Worm (Caenorhabditis elegans) whole organism, L3 larva: ENCODE data around the gene spn-4.

ENCODE experiments used
- R02D3.7 ChIP-seq: fragments of 150-350 bp; optimal IDR thresholded peaks from 2 replicates; lab custom pipeline; 2014; ENCODE audit warnings: missing biosample characterization, missing genetic modification characterization
- ceh-16 ChIP-seq: sonication (generic microtip); optimal IDR thresholded peaks from 2 replicates; lab custom pipeline; 2017; ENCODE audit warnings: missing biosample characterization, missing genetic modification characterization
- ceh-28 ChIP-seq: fragments of 150-350 bp; optimal IDR thresholded peaks from 2 replicates; lab custom pipeline; 2014; ENCODE audit warnings: missing biosample characterization, missing genetic modification reagents, missing genetic modification characterization
- ceh-82 ChIP-seq: fragments of 150-350 bp; optimal IDR thresholded peaks from 2 replicates; lab custom pipeline; 2014; ENCODE audit warnings: missing biosample characterization, missing genetic modification characterization
- ceh-9 ChIP-seq: sonication (generic microtip); optimal IDR thresholded peaks from 2 replicates; lab custom pipeline; 2018; ENCODE audit warnings: missing biosample characterization, missing genetic modification characterization
- egl-27 ChIP-seq: sonication (generic microtip); optimal IDR thresholded peaks from 4 replicates; lab custom pipeline; 2017; ENCODE audit warnings: missing biosample characterization, missing genetic modification reagents, missing genetic modification characterization
- elt-1 ChIP-seq: fragments of 150-350 bp; optimal IDR thresholded peaks from 2 replicates; lab custom pipeline; 2014; ENCODE audit warnings: missing biosample characterization, missing genetic modification characterization
- elt-2 ChIP-seq: sonication (generic microtip); optimal IDR thresholded peaks from 2 replicates; lab custom pipeline; 2016; ENCODE audit warnings: missing genetic modification reagents, mild to moderate bottlenecking, missing genetic modification characterization, missing compliant biosample characterization
- elt-3 ChIP-seq, 3 experiments: fragments of 150-350 bp in 1 of 3; sonication (generic microtip) in 2 of 3; optimal IDR thresholded peaks; 2 replicates in 2 of 3; 4 replicates in 1 of 3; lab custom pipeline; 2014 to 2017; ENCODE audit warnings: missing biosample characterization in 3 of 3, missing genetic modification characterization in 3 of 3
- fkh-10 ChIP-seq: sonication (generic microtip); optimal IDR thresholded peaks from 2 replicates; lab custom pipeline; 2017; ENCODE audit warnings: missing biosample characterization, missing genetic modification reagents, missing genetic modification characterization
- fkh-2 ChIP-seq: fragments of 150-350 bp; optimal IDR thresholded peaks from 2 replicates; lab custom pipeline; 2014; ENCODE audit warnings: missing biosample characterization, missing genetic modification reagents, missing genetic modification characterization
- fos-1 ChIP-seq: fragments of 150-350 bp; optimal IDR thresholded peaks from 2 replicates; lab custom pipeline; 2014; ENCODE audit warnings: missing biosample characterization, missing genetic modification characterization
- jun-1 ChIP-seq: fragments of 150-350 bp; optimal IDR thresholded peaks from 2 replicates; lab custom pipeline; 2014; ENCODE audit warnings: missing biosample characterization, missing genetic modification reagents, missing genetic modification characterization
- lsy-12 ChIP-seq: sonication (generic microtip); optimal IDR thresholded peaks from 2 replicates; lab custom pipeline; 2016; ENCODE audit warnings: mild to moderate bottlenecking, missing genetic modification characterization, missing compliant biosample characterization
- mdl-1 ChIP-seq: fragments of 150-350 bp; optimal IDR thresholded peaks from 2 replicates; lab custom pipeline; 2014; ENCODE audit warnings: missing biosample characterization, missing genetic modification characterization
- nfya-1 ChIP-seq: sonication (generic microtip); optimal IDR thresholded peaks from 2 replicates; lab custom pipeline; 2017; ENCODE audit warnings: missing genetic modification characterization, mild to moderate bottlenecking, missing compliant biosample characterization, antibody characterized with exemption, moderate library complexity; ENCODE audit not compliant: insufficient read depth
- nhr-11 ChIP-seq: fragments of 150-350 bp; optimal IDR thresholded peaks from 2 replicates; lab custom pipeline; 2014; ENCODE audit warnings: missing biosample characterization, missing genetic modification characterization
- nhr-23 ChIP-seq: fragments of 150-350 bp; optimal IDR thresholded peaks from 2 replicates; lab custom pipeline; 2014; ENCODE audit warnings: missing biosample characterization, missing genetic modification reagents, missing genetic modification characterization
- nhr-237 ChIP-seq: fragments of 150-350 bp; optimal IDR thresholded peaks from 2 replicates; lab custom pipeline; 2014; ENCODE audit warnings: missing biosample characterization, missing genetic modification characterization
- nhr-25 ChIP-seq: sonication (generic microtip); optimal IDR thresholded peaks from 2 replicates; lab custom pipeline; 2017; ENCODE audit warnings: missing biosample characterization, missing genetic modification characterization
- nhr-28 ChIP-seq: fragments of 150-350 bp; optimal IDR thresholded peaks from 2 replicates; lab custom pipeline; 2014; ENCODE audit warnings: missing biosample characterization, missing genetic modification characterization
- nhr-43 ChIP-seq: sonication (generic microtip); optimal IDR thresholded peaks from 2 replicates; lab custom pipeline; 2016; ENCODE audit warnings: mild to moderate bottlenecking, missing genetic modification characterization, missing compliant biosample characterization; ENCODE audit not compliant: poor library complexity, severe bottlenecking
- nhr-67 ChIP-seq: fragments of 150-350 bp; optimal IDR thresholded peaks from 2 replicates; lab custom pipeline; 2014; ENCODE audit warnings: missing biosample characterization, missing genetic modification characterization
- nhr-76 ChIP-seq: fragments of 150-350 bp; sonication (generic microtip); optimal IDR thresholded peaks from 5 replicates; lab custom pipeline; 2014; ENCODE audit warnings: missing biosample characterization, missing genetic modification characterization
- nhr-77 ChIP-seq: fragments of 150-350 bp; optimal IDR thresholded peaks from 2 replicates; lab custom pipeline; 2014; ENCODE audit warnings: missing biosample characterization, missing genetic modification characterization
- pha-4 ChIP-seq: fragments of 150-350 bp; optimal IDR thresholded peaks from 2 replicates; lab custom pipeline; 2014; ENCODE audit warnings: missing biosample characterization, missing genetic modification reagents, missing genetic modification characterization
- skn-1 ChIP-seq: fragments of 150-350 bp; optimal IDR thresholded peaks from 2 replicates; lab custom pipeline; 2014; ENCODE audit warnings: missing biosample characterization, missing genetic modification characterization
- snpc-4 ChIP-seq: fragments of 150-350 bp; optimal IDR thresholded peaks from 2 replicates; lab custom pipeline; 2014; ENCODE audit warnings: missing biosample characterization, missing genetic modification characterization
- tbx-2 ChIP-seq: sonication (generic microtip); optimal IDR thresholded peaks from 2 replicates; lab custom pipeline; 2016; ENCODE audit warnings: mild to moderate bottlenecking, missing genetic modification characterization, missing compliant biosample characterization
- unc-39 ChIP-seq: sonication (generic microtip); optimal IDR thresholded peaks from 4 replicates; lab custom pipeline; 2017; ENCODE audit warnings: missing biosample characterization, missing genetic modification characterization
- zag-1 ChIP-seq: fragments of 150-350 bp; optimal IDR thresholded peaks from 2 replicates; lab custom pipeline; 2014; ENCODE audit warnings: missing biosample characterization, missing genetic modification characterization
- ztf-11 ChIP-seq: fragments of 150-350 bp; optimal IDR thresholded peaks from 2 replicates; lab custom pipeline; 2014; ENCODE audit warnings: missing biosample characterization, missing genetic modification characterization
- ztf-4 ChIP-seq: fragments of 150-350 bp; optimal IDR thresholded peaks from 2 replicates; lab custom pipeline; 2014; ENCODE audit warnings: missing biosample characterization, missing genetic modification characterization

The spn-4 gene

DNA sequence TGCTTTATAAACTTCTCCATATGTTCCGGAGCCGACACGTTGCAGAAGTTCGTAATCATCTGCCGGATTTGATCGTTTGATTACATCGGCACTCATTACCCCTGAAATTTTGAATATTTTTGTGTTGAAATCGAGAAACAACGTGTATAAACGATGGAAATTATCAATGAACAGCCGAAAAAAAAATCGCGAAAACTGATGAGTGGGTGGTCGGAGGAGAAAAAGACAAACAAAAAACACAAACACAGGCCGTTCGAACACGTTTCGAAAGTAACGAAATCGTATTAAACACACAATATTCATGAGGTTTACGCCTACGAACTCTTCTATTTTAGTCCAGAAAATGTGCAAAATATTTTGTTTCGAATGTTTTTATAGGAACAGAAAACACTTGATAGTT lies 7.9 kb upstream of the spn-4 start, which contains the start of gene gck-2:
gck-2 (minus strand) TSS at position 101 of the 400 bp plus-strand sequence.
- TF ChIP-seq fkh-10 (no peak), tbx-2 (tag; lab: Kevin White, UChicago) (no peak), nhr-25 (tag; lab: Kevin White, UChicago) (no peak), pha-4 (tag; lab: Kevin White, UChicago) (no peak), elt-2 (tag; lab: Kevin White, UChicago) (no peak), ceh-16 (tag; lab: Kevin White, UChicago) (no peak), egl-27 (tag; lab: Kevin White, UChicago) (no peak), nhr-237 (tag; lab: Kevin White, UChicago) (no peak), fkh-2 (tag; lab: Kevin White, UChicago) (no peak), lsy-12 (no peak), elt-1 (tag; lab: Kevin White, UChicago) (no peak), fos-1 (no peak), ztf-11 (no peak)

DNA sequence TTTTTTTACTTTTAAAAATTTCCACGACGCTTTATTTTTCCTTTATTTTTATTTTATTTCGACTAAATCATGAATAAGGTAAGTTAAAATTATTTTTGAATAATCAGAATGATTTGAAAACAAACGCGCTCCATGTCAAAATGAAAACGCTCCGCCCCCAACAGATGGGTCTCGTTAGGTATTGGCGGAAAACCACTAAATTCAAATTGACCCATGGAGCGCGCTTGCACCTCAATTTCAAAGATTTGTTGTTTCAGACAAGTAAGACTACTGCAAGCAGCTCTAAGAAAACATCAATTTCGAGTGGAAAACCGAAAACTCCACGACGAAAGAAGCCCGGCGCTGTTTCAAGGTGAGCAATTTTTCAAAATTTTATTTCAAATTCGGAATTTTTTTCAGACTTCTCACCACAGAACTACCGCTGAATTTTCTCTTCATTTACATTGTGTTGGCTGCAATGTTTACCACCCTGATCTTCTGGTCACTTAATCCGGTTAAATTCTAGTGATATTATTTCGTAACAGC lies 3.3 kb upstream of the spn-4 start, which contains the start of gene ZC404.2:
ZC404.2 (plus strand) TSS at position 47 of the 525 bp plus-strand sequence.
- TF ChIP-seq nhr-28 (no peak), skn-1 (tag; lab: Kevin White, UChicago) (no peak), mdl-1 (tag; lab: Kevin White, UChicago) (no peak), nhr-76 (tag; lab: Kevin White, UChicago) (no peak), pha-4 (tag; lab: Kevin White, UChicago) (no peak), ztf-4 (no peak), jun-1 (tag; lab: Kevin White, UChicago) (no peak), unc-39 (tag; lab: Kevin White, UChicago) (no peak), nhr-11 (tag; lab: Kevin White, UChicago) (no peak), fkh-10 (no peak), lsy-12 (no peak), nhr-23 (tag; lab: Kevin White, UChicago) (no peak), nhr-67 (tag; lab: Kevin White, UChicago) (no peak), ceh-28 (no peak), zag-1 (tag; lab: Kevin White, UChicago) (no peak), ceh-16 (tag; lab: Kevin White, UChicago) (no peak), fos-1 (no peak), nhr-237 (tag; lab: Kevin White, UChicago) (no peak)
- TF ChIP-seq, all 47 proteins: peak for 0

DNA sequence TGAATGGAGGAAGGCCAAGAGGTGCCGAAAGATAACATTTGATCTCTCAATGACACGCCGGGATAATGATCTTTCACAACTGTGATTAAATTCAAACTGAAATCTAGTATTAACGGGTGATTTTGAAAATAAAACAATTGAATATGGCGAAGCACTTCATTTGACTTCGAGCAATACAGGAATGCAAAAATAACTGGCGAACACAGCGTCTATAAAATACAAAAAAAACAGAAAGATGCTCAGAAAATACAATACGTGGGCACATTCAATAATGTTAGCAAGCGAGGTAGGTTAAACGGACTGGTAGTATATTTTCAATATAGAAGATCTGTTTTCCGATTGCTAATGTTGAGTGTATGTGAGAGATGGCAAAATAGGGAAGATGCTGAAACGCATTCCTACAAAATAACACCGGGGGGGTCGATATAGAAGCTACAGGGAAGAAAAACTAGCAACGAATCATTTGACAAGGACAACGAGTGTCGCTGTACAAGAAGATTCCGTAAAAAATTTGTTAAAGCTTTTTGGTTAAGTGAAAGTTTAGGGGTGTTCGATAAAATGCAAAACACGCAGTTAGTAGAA lies 1.6 kb downstream of the spn-4 start:
- TF ChIP-seq egl-27 (tag; lab: Kevin White, UChicago) (no peak), nfya-1 (tag; lab: Kevin White, UChicago) (no peak), fos-1 (no peak), nhr-76 (tag; lab: Kevin White, UChicago) (no peak)

DNA sequence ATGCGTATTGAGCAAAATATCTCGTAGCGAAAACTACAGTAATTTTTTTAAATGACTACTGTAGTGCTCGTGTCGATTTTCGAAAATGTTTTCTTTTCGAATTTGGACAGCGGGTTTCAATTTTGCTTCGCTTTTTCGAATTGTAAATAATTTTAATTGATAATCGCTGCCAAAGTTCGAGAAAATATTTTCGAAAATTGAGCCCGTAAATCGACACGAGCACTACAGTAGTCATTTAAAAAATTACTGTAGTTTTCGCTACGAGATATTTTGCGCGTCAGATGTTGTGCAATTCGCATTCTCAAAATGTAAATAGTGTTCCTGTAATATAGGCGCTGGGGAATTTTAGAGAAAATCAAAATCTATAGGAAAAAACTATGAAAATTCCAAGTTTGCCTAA lies 2.4 kb downstream of the spn-4 start:
- TF ChIP-seq nhr-25 (tag; lab: Kevin White, UChicago): no peak
- no peak for TF ChIP-seq ceh-9 (tag; lab: Kevin White, UChicago)
- TF ChIP-seq pha-4 (tag; lab: Kevin White, UChicago): no peak
- no peak for TF ChIP-seq elt-3 (tag; optimal IDR thresholded peaks at IDR 0.05; lab: Kevin White, UChicago)
- no peak for TF ChIP-seq nhr-23 (tag; lab: Kevin White, UChicago)
- TF ChIP-seq R02D3.7: no peak
- TF ChIP-seq nhr-11 (tag; lab: Kevin White, UChicago): no peak
- TF ChIP-seq nhr-76 (tag; lab: Kevin White, UChicago): no peak
- no peak for TF ChIP-seq nhr-77 (tag; lab: Kevin White, UChicago)
- no peak for TF ChIP-seq nhr-28

DNA sequence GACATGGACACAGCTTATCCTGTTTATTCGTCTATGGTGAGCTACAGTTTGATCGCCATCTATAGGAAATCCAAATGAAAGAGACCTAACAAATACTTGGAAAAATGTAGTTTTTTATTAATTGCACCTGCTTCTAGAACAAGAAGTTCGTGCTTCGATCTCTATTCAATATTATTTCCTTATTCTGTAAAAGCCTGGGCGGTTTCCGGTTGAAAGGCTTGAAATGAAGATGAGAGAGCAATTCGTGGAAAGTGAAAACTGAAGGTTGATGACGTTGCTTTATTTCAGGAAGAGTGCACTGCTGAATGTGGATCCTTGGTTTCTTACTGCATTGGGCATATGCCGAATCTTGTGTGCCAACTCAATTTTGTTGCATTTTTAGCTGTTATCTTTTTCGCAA lies 4.0 kb downstream of the spn-4 start:
- no peak for TF ChIP-seq nhr-76 (tag; lab: Kevin White, UChicago)
- no peak for TF ChIP-seq nhr-67 (tag; lab: Kevin White, UChicago)
- no peak for TF ChIP-seq nhr-28
- TF ChIP-seq snpc-4: no peak
- no peak for TF ChIP-seq pha-4 (tag; lab: Kevin White, UChicago)
- no peak for TF ChIP-seq jun-1 (tag; lab: Kevin White, UChicago)
- no peak for TF ChIP-seq skn-1 (tag; lab: Kevin White, UChicago)
- no peak for TF ChIP-seq nhr-11 (tag; lab: Kevin White, UChicago)
- no peak for TF ChIP-seq ceh-82
- no peak for TF ChIP-seq nfya-1 (tag; lab: Kevin White, UChicago)
- no peak for TF ChIP-seq fkh-10
- no peak for TF ChIP-seq fkh-2 (tag; lab: Kevin White, UChicago)
- no peak for TF ChIP-seq elt-3 (tag; optimal IDR thresholded peaks at IDR 0.05; lab: Kevin White, UChicago)
- no peak for TF ChIP-seq nhr-43 (tag; lab: Kevin White, UChicago)
